Fruit fly (Drosophila melanogaster): ENCODE results near the gene CG3225.

CG3225 gene

dm6 chr2L:4810044-4810609 lies 7.9 kb downstream of the CG3225 start (continued):
- TF ChIP-seq sug (tag; optimal IDR thresholded peaks at IDR 0.05) (peak; percentile 72), az2 (GFP tag; optimal IDR thresholded peaks at IDR 0.05) (peak; percentile 39), CG5245 (GFP tag; optimal IDR thresholded peaks at IDR 0.05) (no peak), CG18011 (GFP tag; optimal IDR thresholded peaks at IDR 0.05) (no peak), CG17359 (tag; optimal IDR thresholded peaks at IDR 0.05) (no peak), CG33557 (GFP tag; optimal IDR thresholded peaks at IDR 0.05) (peak; percentile 14), CG17829 (tag; optimal IDR thresholded peaks at IDR 0.05) (peak; percentile 64), MBD-R2 (GFP tag; IDR thresholded peaks at IDR 0.05) (peak; percentile 17; the same call in 1 of the 2 replicates), CG18764 (GFP tag; optimal IDR thresholded peaks at IDR 0.05) (no peak), CG4328 (GFP tag; optimal IDR thresholded peaks at IDR 0.05) (no peak), CG3847 (GFP tag; IDR thresholded peaks at IDR 0.05) (peak; percentile 33), crol (GFP tag; IDR thresholded peaks at IDR 0.05) (no peak), CG7987 (GFP tag; optimal IDR thresholded peaks at IDR 0.05) (peak; percentile 55), CG7963 (GFP tag; IDR thresholded peaks at IDR 0.05; ENCODE audit: partially characterized antibody) (0 out of 3 replicates have a peak, but pooled peaks have one; percentile 5), CG13624 (GFP tag; optimal IDR thresholded peaks at IDR 0.05) (peak; percentile 44), CG16863 (GFP tag; optimal IDR thresholded peaks at IDR 0.05) (no peak), ftz-f1 (GFP tag; optimal IDR thresholded peaks at IDR 0.05) (peak; percentile 91), pita (GFP tag; optimal IDR thresholded peaks at IDR 0.05) (peak; percentile 61), CG13287 (GFP tag; IDR thresholded peaks at IDR 0.05; ENCODE audit: partially characterized antibody) (peak; percentile 76), CG30403 (GFP tag; optimal IDR thresholded peaks at IDR 0.05) (peak; percentile 52), CG16815 (GFP tag; optimal IDR thresholded peaks at IDR 0.05) (no peak), tup (GFP tag; optimal IDR thresholded peaks at IDR 0.05) (peak; percentile 19), PHDP (tag; optimal IDR thresholded peaks at IDR 0.05) (peak; percentile 72), CG9215 (GFP tag; IDR thresholded peaks at IDR 0.05) (no peak), CG2875 (GFP tag; optimal IDR thresholded peaks at IDR 0.05) (no peak), Dfd (GFP tag; optimal IDR thresholded peaks at IDR 0.05) (no peak), ci (GFP tag; IDR thresholded peaks at IDR 0.05) (peak; percentile 54; the same call in 1 of the 3 replicates), ro (GFP tag; IDR thresholded peaks at IDR 0.05) (no peak), CG10209 (GFP tag; optimal IDR thresholded peaks at IDR 0.05) (no peak), CG4404 (GFP tag; IDR thresholded peaks at IDR 0.05) (no peak), dan (GFP tag; IDR thresholded peaks at IDR 0.05) (no peak), Jarid2 (GFP tag; optimal IDR thresholded peaks at IDR 0.05) (peak; percentile 65), NK7.1 (GFP tag; optimal IDR thresholded peaks at IDR 0.05) (no peak), CG3065 (GFP tag; optimal IDR thresholded peaks at IDR 0.05) (no peak), dati (GFP tag; IDR thresholded peaks at IDR 0.05) (no peak), CG12155 (GFP tag; optimal IDR thresholded peaks at IDR 0.05) (peak; percentile 35), Scr (GFP tag; IDR thresholded peaks at IDR 0.05; ENCODE audit: partially characterized antibody) (peak; percentile 51), CG16779 (GFP tag; IDR thresholded peaks at IDR 0.05) (no peak), vnd (GFP tag; IDR thresholded peaks at IDR 0.05; ENCODE audit: partially characterized antibody) (no peak), CG12104 (GFP tag; optimal IDR thresholded peaks at IDR 0.05) (no peak), CG4360 (GFP tag; IDR thresholded peaks at IDR 0.05) (0 out of 2 replicates have a peak, but pooled peaks have one; percentile 38), Kr (GFP tag; optimal IDR thresholded peaks at IDR 0.05) (peak; percentile 95), Atf6 (GFP tag; IDR thresholded peaks at IDR 0.05) (peak; percentile 73), CG12219 (GFP tag; optimal IDR thresholded peaks at IDR 0.05) (no peak), cato (GFP tag; optimal IDR thresholded peaks at IDR 0.05; ENCODE audit: borderline replicate concordance) (no peak), btn (GFP tag; optimal IDR thresholded peaks at IDR 0.05) (no peak), pros (GFP tag; optimal IDR thresholded peaks at IDR 0.05) (peak; percentile 42), CG17912 (GFP tag; optimal IDR thresholded peaks at IDR 0.05) (peak; percentile 79), Poxn (GFP tag; IDR thresholded peaks at IDR 0.05) (no peak), Bdp1 (GFP tag; optimal IDR thresholded peaks at IDR 0.05) (peak; percentile 24)

Measured in whole organism, embryonic.